Fruit fly (Drosophila melanogaster) whole organism, embryonic: Measurements from ENCODE around the gene fwd.

Source experiments
- Antp ChIP-seq: fragments of 200-800 bp; sonication (Bioruptor generic); optimal IDR thresholded peaks from 3 replicates; lab custom pipeline; 2016; ENCODE audit warnings: missing biosample characterization, missing genetic modification characterization
- Bteb2 ChIP-seq: fragments of 200-800 bp; sonication (Bioruptor generic); optimal IDR thresholded peaks from 2 replicates; lab custom pipeline; 2016; ENCODE audit warnings: missing biosample characterization, missing genetic modification characterization
- CG1024 ChIP-seq: fragments of 200-800 bp; sonication (Bioruptor generic); IDR thresholded peaks from 2 replicates; pipeline ENCODE4 v1.3.6; 2022; ENCODE audit warnings: missing biosample characterization, missing genetic modification characterization
- CG10366 ChIP-seq: fragments of 200-800 bp; sonication (Bioruptor generic); IDR thresholded peaks from 2 replicates; pipeline ENCODE4 v1.3.6; 2022; ENCODE audit warnings: missing biosample characterization, missing genetic modification characterization
- CG10462 ChIP-seq: fragments of 200-800 bp; sonication (Bioruptor generic); optimal IDR thresholded peaks from 2 replicates; lab custom pipeline; 2016; ENCODE audit warnings: missing biosample characterization, missing genetic modification characterization
- CG10543 ChIP-seq: fragments of 200-800 bp; sonication (Bioruptor generic); optimal IDR thresholded peaks from 3 replicates; lab custom pipeline; 2017; ENCODE audit warnings: missing biosample characterization, mild to moderate bottlenecking, missing genetic modification characterization, moderate library complexity
- CG11504 ChIP-seq: fragments of 200-800 bp; sonication (Bioruptor generic); optimal IDR thresholded peaks from 3 replicates; lab custom pipeline; 2019; ENCODE audit warnings: missing biosample characterization, mild to moderate bottlenecking, missing genetic modification characterization, moderate library complexity
- CG12299 ChIP-seq: fragments of 200-800 bp; sonication (Bioruptor generic); optimal IDR thresholded peaks from 2 replicates; lab custom pipeline; 2018; ENCODE audit warnings: missing biosample characterization, mild to moderate bottlenecking, missing genetic modification characterization
- CG1233 ChIP-seq: fragments of 200-800 bp; sonication (Bioruptor generic); optimal IDR thresholded peaks from 4 replicates; lab custom pipeline; 2018; ENCODE audit warnings: missing biosample characterization, mild to moderate bottlenecking, missing genetic modification characterization
- CG12659 ChIP-seq: fragments of 200-800 bp; sonication (Bioruptor generic); optimal IDR thresholded peaks from 3 replicates; lab custom pipeline; 2017; ENCODE audit warnings: mild to moderate bottlenecking, missing biosample characterization, missing genetic modification reagents, missing genetic modification characterization
- CG13775 ChIP-seq: fragments of 200-800 bp; sonication (Bioruptor generic); optimal IDR thresholded peaks from 3 replicates; lab custom pipeline; 2017; ENCODE audit warnings: missing biosample characterization, mild to moderate bottlenecking, missing genetic modification characterization
- CG15269 ChIP-seq: fragments of 200-800 bp; sonication (Bioruptor generic); optimal IDR thresholded peaks from 2 replicates; lab custom pipeline; 2018; ENCODE audit warnings: missing biosample characterization, mild to moderate bottlenecking, missing genetic modification characterization, moderate library complexity
- CG1529 ChIP-seq: fragments of 200-800 bp; sonication (Bioruptor generic); optimal IDR thresholded peaks from 3 replicates; lab custom pipeline; 2018; ENCODE audit warnings: missing biosample characterization, missing genetic modification characterization
- CG15479 ChIP-seq: fragments of 200-800 bp; sonication (Bioruptor generic); optimal IDR thresholded peaks from 3 replicates; lab custom pipeline; 2019; ENCODE audit warnings: missing biosample characterization, mild to moderate bottlenecking, missing genetic modification characterization, moderate library complexity
- CG1602 ChIP-seq: fragments of 200-800 bp; sonication (Bioruptor generic); optimal IDR thresholded peaks from 3 replicates; lab custom pipeline; 2016; ENCODE audit warnings: missing biosample characterization, missing genetic modification characterization
- CG3065 ChIP-seq: fragments of 200-800 bp; sonication (Bioruptor generic); optimal IDR thresholded peaks from 2 replicates; lab custom pipeline; 2016; ENCODE audit warnings: missing biosample characterization, missing genetic modification characterization
- CG3407 ChIP-seq: fragments of 200-800 bp; sonication (Bioruptor generic); optimal IDR thresholded peaks from 2 replicates; lab custom pipeline; 2018; ENCODE audit warnings: missing biosample characterization, mild to moderate bottlenecking, missing genetic modification characterization
- CG7271 ChIP-seq: fragments of 200-800 bp; sonication (Bioruptor generic); optimal IDR thresholded peaks from 2 replicates; lab custom pipeline; 2018; ENCODE audit warnings: missing biosample characterization, mild to moderate bottlenecking, missing genetic modification characterization, moderate library complexity
- CG7963 ChIP-seq: fragments of 200-800 bp; sonication (Bioruptor generic); IDR thresholded peaks from 3 replicates; pipeline ENCODE4 v1.3.6; 2022; ENCODE audit warnings: missing biosample characterization, missing genetic modification characterization; ENCODE audit not compliant: partially characterized antibody
- CG8478 ChIP-seq: fragments of >200 bp; optimal IDR thresholded peaks from 2 replicates; lab custom pipeline; 2018
- CTCF ChIP-seq: fragments of 200-800 bp; sonication (Bioruptor generic); optimal IDR thresholded peaks from 2 replicates; lab custom pipeline; 2017; ENCODE audit warnings: missing biosample characterization, mild to moderate bottlenecking, missing genetic modification characterization, moderate library complexity
- D ChIP-seq, 2 experiments: fragments of 200-800 bp in 1 of 2; fragments of >200 bp in 1 of 2; sonication (Bioruptor generic) in 1 of 2; optimal IDR thresholded peaks; 2 replicates in 1 of 2; 3 replicates in 1 of 2; lab custom pipeline; 2017; ENCODE audit warnings: mild to moderate bottlenecking in 1 of 2, missing biosample characterization in 1 of 2, missing genetic modification characterization in 1 of 2, missing genetic modification reagents in 1 of 2
- Dfd ChIP-seq, 2 experiments: fragments of >200 bp; optimal IDR thresholded peaks; 2 replicates each; lab custom pipeline; 2017; ENCODE audit warnings: missing biosample characterization in 2 of 2, missing genetic modification characterization in 2 of 2
- Dll ChIP-seq: fragments of 200-800 bp; sonication (Bioruptor generic); IDR thresholded peaks from 4 replicates; pipeline ENCODE4 v1.3.6; 2022; ENCODE audit warnings: missing biosample characterization, missing genetic modification characterization; ENCODE audit not compliant: partially characterized antibody
- HLH4C ChIP-seq: fragments of 200-800 bp; sonication (Bioruptor generic); IDR thresholded peaks from 3 replicates; pipeline ENCODE4 v1.3.6; 2022; ENCODE audit warnings: missing biosample characterization, missing genetic modification characterization; ENCODE audit not compliant: partially characterized antibody
- Hr39 ChIP-seq: fragments of >200 bp; optimal IDR thresholded peaks from 2 replicates; lab custom pipeline; 2017
- Hr51 ChIP-seq, 2 experiments: fragments of 200-800 bp; sonication (Bioruptor generic); optimal IDR thresholded peaks; 2 replicates in 1 of 2; 3 replicates in 1 of 2; lab custom pipeline; 2016 to 2018; ENCODE audit warnings: missing biosample characterization in 2 of 2, missing genetic modification characterization in 2 of 2, mild to moderate bottlenecking in 1 of 2, moderate library complexity in 1 of 2
- Oaz ChIP-seq: fragments of 200-800 bp; sonication (Bioruptor generic); IDR thresholded peaks from 2 replicates; pipeline ENCODE4 v1.3.6; 2022; ENCODE audit warnings: missing biosample characterization, missing genetic modification characterization
- Xrp1 ChIP-seq: fragments of 200-800 bp; sonication (Bioruptor generic); IDR thresholded peaks from 2 replicates; pipeline ENCODE4 v1.3.6; 2022; ENCODE audit warnings: missing biosample characterization, missing genetic modification characterization
- ara ChIP-seq: fragments of 200-800 bp; sonication (Bioruptor generic); IDR thresholded peaks from 2 replicates; pipeline ENCODE4 v1.3.6; 2022; ENCODE audit warnings: missing biosample characterization, missing genetic modification characterization
- az2 ChIP-seq: fragments of 200-800 bp; sonication (Bioruptor generic); optimal IDR thresholded peaks from 3 replicates; lab custom pipeline; 2016; ENCODE audit warnings: missing biosample characterization, missing genetic modification characterization
- caup ChIP-seq: fragments of 200-800 bp; sonication (Bioruptor generic); optimal IDR thresholded peaks from 3 replicates; lab custom pipeline; 2017; ENCODE audit warnings: missing biosample characterization, mild to moderate bottlenecking, missing genetic modification characterization, moderate library complexity; ENCODE audit not compliant: severe bottlenecking
- chinmo ChIP-seq: fragments of 200-800 bp; sonication (Bioruptor generic); IDR thresholded peaks from 4 replicates; pipeline ENCODE4 v1.3.6; 2022; ENCODE audit warnings: missing biosample characterization, missing genetic modification characterization; ENCODE audit not compliant: partially characterized antibody
- chm ChIP-seq: fragments of 200-800 bp; sonication (Bioruptor generic); IDR thresholded peaks from 2 replicates; pipeline ENCODE4 v1.3.6; 2022; ENCODE audit warnings: missing biosample characterization, missing genetic modification characterization
- dan ChIP-seq: fragments of 200-800 bp; sonication (Bioruptor generic); IDR thresholded peaks from 2 replicates; pipeline ENCODE4 v1.3.6; 2022; ENCODE audit warnings: missing biosample characterization, missing genetic modification characterization
- dimm ChIP-seq: fragments of 200-800 bp; sonication (Bioruptor generic); IDR thresholded peaks from 2 replicates; pipeline ENCODE4 v1.3.6; 2022; ENCODE audit warnings: missing biosample characterization, missing genetic modification characterization
- dm ChIP-seq: fragments of 200-800 bp; sonication (Bioruptor generic); optimal IDR thresholded peaks from 3 replicates; lab custom pipeline; 2016; ENCODE audit warnings: missing biosample characterization, missing genetic modification characterization
- dmrt11E ChIP-seq: fragments of 200-800 bp; sonication (Bioruptor generic); optimal IDR thresholded peaks from 3 replicates; lab custom pipeline; 2018; ENCODE audit warnings: missing biosample characterization, mild to moderate bottlenecking, missing genetic modification characterization, moderate library complexity
- ftz-f1 ChIP-seq: fragments of 200-800 bp; sonication (Bioruptor generic); optimal IDR thresholded peaks from 2 replicates; lab custom pipeline; 2016; ENCODE audit warnings: missing biosample characterization, missing genetic modification characterization
- ham ChIP-seq: fragments of 200-800 bp; sonication (Bioruptor generic); IDR thresholded peaks from 2 replicates; pipeline ENCODE4 v1.3.6; 2022; ENCODE audit warnings: missing biosample characterization, missing genetic modification characterization
- luna ChIP-seq: fragments of 200-800 bp; sonication (Bioruptor generic); optimal IDR thresholded peaks from 2 replicates; lab custom pipeline; 2016; ENCODE audit warnings: missing biosample characterization, missing genetic modification characterization
- mam ChIP-seq: fragments of 200-800 bp; sonication (Bioruptor generic); optimal IDR thresholded peaks from 3 replicates; lab custom pipeline; 2016; ENCODE audit warnings: missing biosample characterization, missing genetic modification characterization
- nerfin-2 ChIP-seq: fragments of 200-800 bp; sonication (Bioruptor generic); IDR thresholded peaks from 2 replicates; pipeline ENCODE4 v1.3.6; 2022; ENCODE audit warnings: missing biosample characterization, missing genetic modification characterization; ENCODE audit not compliant: partially characterized antibody
- prd ChIP-seq, 3 experiments: fragments of >200 bp in 2 of 3; fragments of 200-800 bp in 1 of 3; sonication (Bioruptor generic) in 1 of 3; optimal IDR thresholded peaks in 2 of 3; IDR thresholded peaks in 1 of 3; 2 replicates in 2 of 3; 3 replicates in 1 of 3; pipeline versions ENCODE4 v1.3.6 to Lab custom; 2017 to 2022; ENCODE audit warnings: missing biosample characterization in 1 of 3, missing genetic modification characterization in 1 of 3
- psq ChIP-seq: fragments of 200-800 bp; sonication (Bioruptor generic); optimal IDR thresholded peaks from 2 replicates; lab custom pipeline; 2017; ENCODE audit warnings: missing biosample characterization, missing genetic modification characterization
- ranshi ChIP-seq: fragments of 200-800 bp; sonication (Bioruptor generic); IDR thresholded peaks from 2 replicates; pipeline ENCODE4 v1.3.6; 2022; ENCODE audit warnings: missing biosample characterization, missing genetic modification characterization
- slp2 ChIP-seq: fragments of 200-800 bp; sonication (Bioruptor generic); optimal IDR thresholded peaks from 2 replicates; lab custom pipeline; 2016; ENCODE audit warnings: missing biosample characterization, missing genetic modification characterization
- stwl ChIP-seq: fragments of 200-800 bp; sonication (Bioruptor generic); optimal IDR thresholded peaks from 3 replicates; lab custom pipeline; 2018; ENCODE audit warnings: missing biosample characterization, mild to moderate bottlenecking, missing genetic modification characterization, moderate library complexity
- zen2 ChIP-seq: fragments of 200-800 bp; sonication (Bioruptor generic); IDR thresholded peaks from 3 replicates; pipeline ENCODE4 v1.3.6; 2022; ENCODE audit warnings: missing biosample characterization, missing genetic modification characterization; ENCODE audit not compliant: partially characterized antibody

Gene fwd

dm6 chr3L:347641-348405, 28.1 kb upstream of the fwd start (continued):
- TF ChIP-seq HLH4C = no peak
- peak; percentile 49 for TF ChIP-seq slp2 (GFP tag; lab: Kevin White, UChicago)
- TF ChIP-seq Hr51 (GFP tag; optimal IDR thresholded peaks at IDR 0.05; lab: Kevin White, UChicago) = peak in 1 of 2 experiments; percentile 57
- peak; percentile 53 for TF ChIP-seq CG13775 (GFP tag; lab: Kevin White, UChicago)
- peak; percentile 48 for TF ChIP-seq CG12659 (GFP tag; lab: Kevin White, UChicago)
- no peak for TF ChIP-seq D (optimal IDR thresholded peaks at IDR 0.05; lab: Kevin White, UChicago)
- peak; percentile 83 for TF ChIP-seq D (GFP tag; optimal IDR thresholded peaks at IDR 0.05; lab: Kevin White, UChicago)
- no peak for TF ChIP-seq dimm (GFP tag; lab: Robert Waterston, UW)
- TF ChIP-seq CG3065 (GFP tag; lab: Kevin White, UChicago) = peak; percentile 43
- peak; percentile 57 for TF ChIP-seq CG1602 (GFP tag; lab: Kevin White, UChicago)
- no peak for TF ChIP-seq CG8478 (lab: Kevin White, UChicago)
- TF ChIP-seq chm = peak; percentile 88
- peak; percentile 55; the same call in 1 of the 2 replicates for TF ChIP-seq ranshi (GFP tag; lab: Robert Waterston, UW)
- no peak for TF ChIP-seq Oaz (GFP tag; lab: Robert Waterston, UW)
- no peak for TF ChIP-seq CG7271 (tag; lab: Kevin White, UChicago)
- TF ChIP-seq luna (GFP tag; lab: Kevin White, UChicago) = no peak
- TF ChIP-seq nerfin-2 (GFP tag; lab: Robert Waterston, UW) = no peak
- peak; percentile 26 for TF ChIP-seq CG15269
- peak; percentile 84 for TF ChIP-seq Antp (GFP tag; lab: Kevin White, UChicago)
- TF ChIP-seq Xrp1 (GFP tag; lab: Robert Waterston, UW) = peak; percentile 85
- no peak for TF ChIP-seq Dll
- TF ChIP-seq CG12299 = peak; percentile 43
- peak; percentile 26 for TF ChIP-seq CTCF (GFP tag; lab: Kevin White, UChicago)
- TF ChIP-seq prd (optimal IDR thresholded peaks at IDR 0.05; lab: Kevin White, UChicago) = no peak
- TF ChIP-seq prd (GFP tag; IDR thresholded peaks at IDR 0.05; lab: Robert Waterston, UW) = peak; percentile 82
- no peak for TF ChIP-seq ftz-f1 (GFP tag; lab: Kevin White, UChicago)
- TF ChIP-seq dm = peak; percentile 13
- TF ChIP-seq ara (GFP tag; lab: Robert Waterston, UW) = peak; percentile 88
- TF ChIP-seq psq (GFP tag; lab: Kevin White, UChicago) = peak; percentile 56
- peak; percentile 74 for TF ChIP-seq CG1529
- TF ChIP-seq CG1233 (GFP tag; lab: Kevin White, UChicago) = peak; percentile 67
- no peak for TF ChIP-seq zen2 (GFP tag; lab: Robert Waterston, UW)
- TF ChIP-seq CG1024 (GFP tag; lab: Robert Waterston, UW) = peak; percentile 80
- TF ChIP-seq CG10462 (GFP tag; lab: Kevin White, UChicago) = no peak
- peak; percentile 80 for TF ChIP-seq dmrt11E (tag; lab: Kevin White, UChicago)
- no peak for TF ChIP-seq Hr39 (lab: Kevin White, UChicago)
- TF ChIP-seq CG10366 = peak; percentile 74
- TF ChIP-seq Dfd (GFP tag; optimal IDR thresholded peaks at IDR 0.05; lab: Kevin White, UChicago) = no peak
- TF ChIP-seq stwl (tag; lab: Kevin White, UChicago) = no peak
- TF ChIP-seq CG11504 (tag; lab: Kevin White, UChicago) = peak; percentile 75
- TF ChIP-seq caup (GFP tag; lab: Kevin White, UChicago) = no peak
- no peak for TF ChIP-seq Bteb2 (GFP tag; lab: Kevin White, UChicago)
- TF ChIP-seq dan (GFP tag; lab: Robert Waterston, UW) = no peak
- TF ChIP-seq mam = peak; percentile 61
- no peak for TF ChIP-seq chinmo
- peak; percentile 83 for TF ChIP-seq az2 (GFP tag; lab: Kevin White, UChicago)
- TF ChIP-seq CG10543 = no peak
- TF ChIP-seq CG7963 = no peak
- peak; percentile 75 for TF ChIP-seq CG3407 (GFP tag; lab: Kevin White, UChicago)
- peak; percentile 81 for TF ChIP-seq CG15479
- no peak for TF ChIP-seq ham
